Fruit fly (Drosophila melanogaster) whole organism, larva: Measurements from ENCODE around the gene GluProRS.

Experiments
- noc ChIP-seq: fragments of 200-800 bp; sonication (Bioruptor generic); optimal IDR thresholded peaks from 3 replicates; lab custom pipeline; 2019; ENCODE audit warnings: missing biosample characterization, mild to moderate bottlenecking, missing genetic modification characterization, moderate library complexity

Gene GluProRS

dm6 chr3R:23912349-23912748 is 45.8 kb downstream of the GluProRS start:
- no peak for TF ChIP-seq noc (tag; lab: Kevin White, UChicago)

- no peak for TF ChIP-seq noc (tag; lab: Kevin White, UChicago)
Measured at dm6 chr3R:23911073-23911690, 47.0 kb downstream of the GluProRS start.

DNA sequence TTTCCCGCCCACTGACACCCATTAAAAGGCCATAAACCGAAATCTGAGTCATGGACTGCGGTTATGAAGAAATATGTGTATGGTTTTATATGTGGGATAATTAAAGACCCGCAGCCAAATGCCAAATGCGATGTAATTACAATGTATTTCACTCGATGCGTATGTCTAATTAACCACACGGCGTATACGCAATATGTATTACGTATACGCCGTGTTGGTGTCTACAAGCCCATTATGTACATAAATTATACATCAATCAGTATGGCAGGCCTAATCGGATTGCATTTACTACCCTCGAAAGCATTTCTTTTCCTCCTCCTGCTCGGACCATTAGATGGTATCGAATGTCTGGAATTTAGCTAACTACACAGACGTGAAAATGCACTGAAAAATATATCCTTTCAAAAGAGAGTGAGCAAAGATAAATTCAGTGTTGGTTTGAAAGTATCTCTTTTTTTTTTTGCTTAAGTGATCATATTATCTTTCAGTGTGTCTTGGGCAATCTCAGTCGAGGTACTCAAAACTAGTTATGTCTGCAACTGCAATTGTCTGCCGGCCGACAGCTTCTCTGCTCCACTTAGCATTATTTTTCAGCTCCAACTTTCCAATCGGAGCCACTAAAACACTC is 47.8 kb downstream of the GluProRS start:
- TF ChIP-seq noc (tag; lab: Kevin White, UChicago), result no peak

dm6 chr3R:23909347-23909862 is 48.8 kb downstream of the GluProRS start:
- no peak for TF ChIP-seq noc (tag; lab: Kevin White, UChicago)

- TF ChIP-seq noc (tag; lab: Kevin White, UChicago), result no peak
Measured at dm6 chr3R:23903425-23903824, 54.8 kb downstream of the GluProRS start.

DNA sequence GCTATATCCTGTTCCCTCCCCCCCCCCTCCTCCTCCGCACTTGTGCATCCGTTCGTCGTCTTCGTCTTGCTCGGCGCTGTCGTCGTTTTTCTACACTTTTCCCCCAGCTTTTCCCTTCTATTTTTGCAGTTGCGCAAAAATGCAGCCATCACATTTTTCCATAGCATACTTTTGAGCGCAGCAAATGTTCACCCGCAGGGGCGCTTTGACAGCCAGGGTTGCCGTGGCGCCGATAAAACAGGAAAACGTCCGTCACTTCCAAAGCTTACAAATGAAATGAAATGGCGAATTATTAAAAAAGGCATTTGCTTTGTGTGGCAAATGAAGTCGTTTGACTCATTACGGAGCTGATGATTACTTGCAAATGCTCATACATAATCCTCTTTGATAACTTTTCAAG is 55.6 kb downstream of the GluProRS start:
- TF ChIP-seq noc (tag; lab: Kevin White, UChicago), result no peak
